Worm (Caenorhabditis elegans): ENCODE measurements around the gene clec-122.

DNA sequence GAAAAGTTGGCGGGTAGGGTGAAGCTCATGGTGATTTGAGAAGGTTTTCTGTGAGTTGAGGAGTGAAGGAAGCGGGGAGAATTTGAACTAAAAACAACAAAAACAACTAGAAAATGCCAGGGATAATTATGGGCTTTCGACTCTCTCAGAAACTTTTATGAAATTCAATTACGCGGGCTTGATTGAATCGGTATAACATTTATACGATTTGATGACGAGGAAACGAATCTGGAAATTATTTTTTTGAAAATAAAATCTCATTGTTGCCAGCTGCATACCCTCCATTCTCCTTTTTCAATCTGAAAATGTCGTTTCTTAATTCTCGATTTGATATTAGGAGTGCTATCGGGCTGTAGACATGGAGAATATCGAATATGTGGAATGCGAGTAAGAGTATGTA lies 14.6 kb upstream of the clec-122 start, which contains the start of gene srg-21:
- no peak for TF ChIP-seq mdl-1 (tag; optimal IDR thresholded peaks at IDR 0.05)
- no peak for TF ChIP-seq nhr-237 (tag; optimal IDR thresholded peaks at IDR 0.05)
- TF ChIP-seq ZK546.5 (tag; optimal IDR thresholded peaks at IDR 0.05): no peak
- TF ChIP-seq ceh-16 (tag; optimal IDR thresholded peaks at IDR 0.05): no peak
- TF ChIP-seq fkh-10 (GFP tag; optimal IDR thresholded peaks at IDR 0.05): no peak
- no peak for TF ChIP-seq ceh-82 (tag; optimal IDR thresholded peaks at IDR 0.05)
- TF ChIP-seq nhr-28 (tag; optimal IDR thresholded peaks at IDR 0.05): no peak
- no peak for TF ChIP-seq nhr-25 (tag; optimal IDR thresholded peaks at IDR 0.05)
- no peak for TF ChIP-seq ceh-9 (tag; optimal IDR thresholded peaks at IDR 0.05)
- TF ChIP-seq pqm-1 (tag; optimal IDR thresholded peaks at IDR 0.05): no peak
- no peak for TF ChIP-seq egl-27 (tag; optimal IDR thresholded peaks at IDR 0.05)
- no peak for TF ChIP-seq unc-62 (GFP tag; optimal IDR thresholded peaks at IDR 0.05)
- no peak for TF ChIP-seq ztf-11 (tag; optimal IDR thresholded peaks at IDR 0.05)
- TF ChIP-seq R02D3.7 (tag; optimal IDR thresholded peaks at IDR 0.05): no peak
